Fruit fly (Drosophila melanogaster) whole organism, larva: ENCODE results near the gene LManVI.
A peak's percentile ranks its signal among the peaks of the same experiment; 100 is the strongest.

Experiments used
- noc ChIP-seq: fragments of 200-800 bp; sonication (Bioruptor generic); optimal IDR thresholded peaks from 3 replicates; lab custom pipeline; 2019; ENCODE audit warnings: missing biosample characterization, mild to moderate bottlenecking, missing genetic modification characterization, moderate library complexity

Gene LManVI

DNA sequence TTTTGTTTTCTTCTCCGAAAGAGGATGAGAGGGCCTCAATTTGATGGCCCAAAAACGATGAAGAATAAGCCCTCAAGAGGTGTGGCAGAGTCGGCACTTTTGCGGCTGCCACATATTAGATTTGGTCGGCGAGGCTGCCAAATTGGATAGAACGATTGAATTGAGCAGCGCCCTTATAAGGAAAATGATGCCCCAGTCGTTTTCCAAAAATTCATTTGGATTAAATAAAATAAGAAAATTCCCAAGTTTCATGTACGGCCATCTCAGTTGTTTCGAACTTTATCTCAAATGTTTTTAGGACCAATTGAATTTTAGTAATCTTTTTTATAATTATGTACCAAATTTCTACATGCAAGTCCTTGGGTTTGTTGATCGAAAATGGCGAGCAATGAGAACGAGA lies 29.0 kb downstream of the LManVI start, which contains the start of the genes CG45307 and CG12438:
TSS of gene CG45307 (minus strand) at position 101 of the 400 bp plus-strand sequence.
TSS of gene CG12438 (plus strand) at position 264 of the 400 bp plus-strand sequence.
- no peak for TF ChIP-seq noc (tag; lab: Kevin White, UChicago)

DNA sequence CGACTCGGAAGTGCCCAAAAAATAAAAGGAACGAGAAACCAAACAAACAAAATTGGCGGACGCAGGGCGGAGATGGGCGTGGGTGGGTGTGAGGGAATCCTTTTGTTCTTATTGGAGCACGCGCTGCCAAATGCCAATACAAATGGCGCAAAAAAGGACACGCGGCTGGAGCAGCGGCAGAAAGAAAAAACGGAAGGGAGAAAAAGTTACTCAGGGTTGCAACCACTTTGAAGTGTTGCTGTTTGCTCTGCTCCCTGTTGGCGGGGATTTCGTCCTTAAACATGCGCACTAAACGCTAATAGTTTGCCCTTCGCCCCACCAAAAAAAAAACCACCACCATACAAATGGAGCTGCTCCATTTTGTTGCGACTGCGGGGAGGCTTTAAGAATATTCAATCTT lies 33.6 kb downstream of the LManVI start:
- no peak for TF ChIP-seq noc (tag; lab: Kevin White, UChicago)

dm6 chr2L:8746350-8746759 lies 34.7 kb downstream of the LManVI start:
- no peak for TF ChIP-seq noc (tag; lab: Kevin White, UChicago)

DNA sequence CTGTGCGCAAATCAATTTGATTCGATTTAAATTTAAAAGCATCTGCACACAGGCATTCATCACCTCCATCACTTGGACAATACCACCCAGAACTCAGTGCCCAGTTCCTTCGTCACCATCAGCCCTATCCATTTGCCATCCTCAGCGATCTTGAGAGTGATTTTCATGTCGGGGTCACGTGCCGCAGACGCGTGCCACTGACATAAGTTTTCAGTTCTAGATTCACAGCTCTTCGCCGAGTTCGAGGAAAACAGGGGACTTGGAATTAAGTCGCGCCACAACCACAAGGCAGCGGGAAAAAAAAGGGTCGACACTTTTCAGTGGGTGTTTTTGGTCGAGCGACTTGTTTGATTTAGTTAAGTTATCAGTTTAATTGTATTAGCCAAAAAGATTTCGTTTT lies 38.0 kb downstream of the LManVI start:
- no peak for TF ChIP-seq noc (tag; lab: Kevin White, UChicago)

- no peak for TF ChIP-seq noc (tag; lab: Kevin White, UChicago)
These were observed 40.2 kb downstream of the LManVI start for dm6 chr2L:8740757-8741278.

- peak; percentile 18 for TF ChIP-seq noc (tag; lab: Kevin White, UChicago)
These were observed 40.9 kb downstream of the LManVI start, which contains the start of gene raw for dm6 chr2L:8739984-8740756. raw (minus strand) TSS chr2L:8740660.

DNA sequence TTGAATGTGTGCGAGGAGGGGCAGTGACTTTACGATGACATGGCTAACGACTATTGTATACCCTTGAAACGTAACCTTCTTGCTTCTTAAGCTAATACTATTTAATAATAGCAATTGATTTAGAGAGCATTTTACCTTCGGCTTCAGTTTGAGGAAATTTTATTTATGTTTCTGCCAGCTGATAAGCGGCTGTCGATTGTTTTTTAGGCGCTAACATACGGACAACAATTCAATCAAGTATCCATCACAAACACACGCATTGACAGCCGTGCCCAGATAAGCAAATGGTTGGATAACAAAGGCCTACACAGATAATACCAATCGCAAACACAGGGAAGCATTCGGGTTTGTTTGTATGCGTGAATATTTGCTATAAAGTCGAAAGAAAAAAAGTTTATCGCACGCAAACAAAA lies 42.8 kb downstream of the LManVI start:
- TF ChIP-seq noc (tag; lab: Kevin White, UChicago) = peak; percentile 89

DNA sequence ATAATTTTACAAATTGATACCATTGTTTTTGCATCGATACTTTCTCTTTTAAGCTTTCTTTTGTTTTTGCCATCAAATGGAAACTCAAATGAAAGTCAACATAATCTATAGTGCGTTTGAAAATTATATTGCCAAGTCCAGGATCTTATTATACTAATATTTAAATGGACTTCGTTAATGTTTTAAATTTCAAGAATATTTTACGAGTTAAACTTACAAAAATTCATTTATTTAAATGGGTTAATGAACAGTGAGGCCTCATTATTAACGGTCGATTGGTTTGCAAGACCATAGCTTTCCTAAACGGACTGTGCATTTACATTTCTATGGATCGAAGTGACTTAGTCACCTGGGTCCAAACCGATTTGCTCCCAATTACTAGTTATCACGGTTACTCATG lies 44.7 kb downstream of the LManVI start:
- no peak for TF ChIP-seq noc (tag; lab: Kevin White, UChicago)

DNA sequence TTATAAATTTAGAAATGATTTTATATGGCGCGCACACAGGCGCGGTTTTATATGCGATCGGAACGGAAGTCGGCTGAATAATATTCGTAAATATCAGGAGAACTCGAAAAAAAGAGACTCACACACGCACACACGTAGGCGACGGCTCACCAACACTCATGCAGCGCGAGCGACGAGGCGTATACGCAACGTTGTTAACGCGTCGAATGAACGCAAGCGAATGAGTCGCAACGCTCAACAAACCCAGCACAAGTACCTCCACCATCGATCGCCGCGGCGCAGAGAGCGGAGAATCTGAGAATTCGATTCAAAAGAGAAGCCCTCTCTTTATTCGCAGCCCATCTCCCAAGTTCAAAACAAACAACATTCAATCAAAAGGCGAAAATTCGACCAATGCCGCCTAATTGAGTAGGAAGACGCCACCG lies 45.5 kb downstream of the LManVI start:
- TF ChIP-seq noc (tag; lab: Kevin White, UChicago) = peak; percentile 76

DNA sequence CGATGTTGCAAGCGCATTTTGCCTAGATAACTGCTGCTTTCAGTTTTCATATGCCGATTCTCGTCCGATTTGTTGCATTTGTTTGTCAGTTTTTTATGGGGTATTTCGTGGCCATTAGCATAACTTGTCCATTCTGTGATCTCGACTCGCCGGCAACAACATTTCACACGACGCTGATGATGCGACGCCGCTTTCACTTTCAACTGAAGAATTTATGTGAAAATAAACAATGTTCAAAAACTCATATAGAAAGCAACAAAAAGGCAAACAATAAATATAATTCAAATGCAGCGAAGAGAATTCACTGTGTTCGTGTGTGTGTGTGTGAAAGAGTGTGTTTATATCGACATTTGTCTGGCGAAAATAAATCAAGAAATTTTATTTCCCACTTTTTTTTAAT lies 46.1 kb downstream of the LManVI start:
- TF ChIP-seq noc (tag; lab: Kevin White, UChicago) = no peak

DNA sequence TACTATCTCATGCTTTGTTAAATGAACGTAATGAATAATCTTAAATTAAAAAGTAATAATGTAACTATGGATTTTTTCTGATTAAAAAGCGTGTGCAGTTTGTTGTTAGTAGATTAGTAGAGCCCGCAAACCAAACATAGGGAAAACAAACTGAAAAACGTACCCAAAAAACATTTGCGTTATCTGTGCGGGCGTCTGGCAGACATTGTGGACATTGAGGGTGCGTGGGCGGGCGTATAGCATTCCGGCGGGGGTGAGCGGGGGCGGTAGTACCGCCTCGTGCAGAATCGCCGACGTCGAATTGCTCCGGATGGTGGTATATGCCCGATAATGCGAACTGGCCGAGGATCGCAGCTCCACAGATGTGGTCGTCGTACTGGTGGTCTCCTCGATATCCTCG lies 46.7 kb downstream of the LManVI start:
- no peak for TF ChIP-seq noc (tag; lab: Kevin White, UChicago)

- TF ChIP-seq noc (tag; lab: Kevin White, UChicago) = peak; percentile 40
These were observed 48.4 kb downstream of the LManVI start for dm6 chr2L:8732702-8733101.
